Worm (Caenorhabditis elegans): ENCODE measurements around the gene rsp-8.

rsp-8 gene

DNA sequence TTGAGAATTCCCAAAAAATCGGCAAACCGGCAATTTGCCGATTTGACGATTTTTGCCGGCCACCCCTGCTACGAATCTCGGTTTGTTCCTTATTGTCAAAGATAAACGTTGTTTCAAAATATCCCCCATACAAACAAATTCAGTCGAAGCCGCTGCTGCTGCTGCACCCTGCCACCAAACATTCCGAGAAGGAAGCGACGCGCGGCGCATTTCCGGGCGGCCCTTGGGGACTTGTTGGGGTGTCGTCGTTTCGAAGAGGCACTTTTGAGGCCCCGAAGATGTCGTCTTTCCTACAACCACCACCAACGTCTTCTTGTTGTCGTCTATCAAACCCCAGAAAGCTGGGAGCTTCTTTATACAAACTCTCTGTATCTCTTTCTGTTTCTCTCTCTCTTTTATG, 31.8 kb upstream of the rsp-8 start:
- no peak for TF ChIP-seq ceh-48 (tag; optimal IDR thresholded peaks at IDR 0.05)
- no peak for TF ChIP-seq fkh-10 (GFP tag; optimal IDR thresholded peaks at IDR 0.05)
- no peak for TF ChIP-seq eyg-1 (tag; optimal IDR thresholded peaks at IDR 0.05)
- no peak for TF ChIP-seq ceh-45 (GFP tag; IDR thresholded peaks at IDR 0.05)
- TF ChIP-seq tbx-7 (tag; optimal IDR thresholded peaks at IDR 0.05) = no peak
- TF ChIP-seq ceh-34 (tag; optimal IDR thresholded peaks at IDR 0.05) = no peak
- no peak for TF ChIP-seq ceh-18 (tag; optimal IDR thresholded peaks at IDR 0.05)
- no peak for TF ChIP-seq pat-9 (tag; optimal IDR thresholded peaks at IDR 0.05)
- TF ChIP-seq pag-3 (tag; optimal IDR thresholded peaks at IDR 0.05; ENCODE audit: borderline replicate concordance) = no peak
- TF ChIP-seq pros-1 (tag; optimal IDR thresholded peaks at IDR 0.05) = no peak
- TF ChIP-seq pqm-1 (tag; optimal IDR thresholded peaks at IDR 0.05) = no peak
- no peak for TF ChIP-seq ceh-22 (tag; optimal IDR thresholded peaks at IDR 0.05)
- no peak for TF ChIP-seq zip-5 (tag; optimal IDR thresholded peaks at IDR 0.05)
- no peak for TF ChIP-seq C08G9.2 (tag; optimal IDR thresholded peaks at IDR 0.05)
- no peak for TF ChIP-seq ceh-6 (GFP tag; optimal IDR thresholded peaks at IDR 0.05)
- no peak for TF ChIP-seq pha-2 (tag; optimal IDR thresholded peaks at IDR 0.05)

DNA sequence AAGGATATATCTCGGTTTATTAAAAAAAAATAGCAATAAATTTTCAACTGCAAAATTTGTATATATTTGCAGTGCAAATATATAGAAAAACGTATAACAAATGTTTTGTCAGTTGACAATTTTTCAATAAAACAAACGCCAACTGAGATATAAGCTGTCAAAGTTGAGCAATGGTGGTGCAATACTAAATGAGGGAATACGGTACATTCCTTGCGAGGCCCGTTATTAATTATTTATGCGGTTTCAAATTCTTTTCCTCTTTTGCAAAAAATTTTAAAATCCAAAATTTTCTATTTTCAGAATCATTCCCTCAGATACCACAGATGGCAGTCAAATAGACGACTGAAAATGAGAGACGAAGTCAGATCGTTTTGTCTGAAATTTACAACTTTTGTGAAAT, 30.8 kb upstream of the rsp-8 start, which contains the start of gene twk-39:
Gene twk-39 (plus strand): TSS at position 301 of the 400 bp plus-strand sequence.
- TF ChIP-seq pag-3 (tag; optimal IDR thresholded peaks at IDR 0.05; ENCODE audit: borderline replicate concordance) (no peak), ceh-9 (tag; optimal IDR thresholded peaks at IDR 0.05) (no peak), ceh-30 (tag; optimal IDR thresholded peaks at IDR 0.05) (no peak), madf-2 (tag; optimal IDR thresholded peaks at IDR 0.05) (no peak), odd-2 (tag; optimal IDR thresholded peaks at IDR 0.05) (no peak), ceh-14 (tag; optimal IDR thresholded peaks at IDR 0.05) (no peak), npax-4 (tag; optimal IDR thresholded peaks at IDR 0.05) (no peak), fkh-10 (GFP tag; optimal IDR thresholded peaks at IDR 0.05) (no peak), hlh-15 (tag; optimal IDR thresholded peaks at IDR 0.05) (no peak), ceh-18 (tag; optimal IDR thresholded peaks at IDR 0.05) (no peak), elt-2 (tag; optimal IDR thresholded peaks at IDR 0.05) (no peak), sdc-2 (tag; optimal IDR thresholded peaks at IDR 0.05) (no peak)

DNA sequence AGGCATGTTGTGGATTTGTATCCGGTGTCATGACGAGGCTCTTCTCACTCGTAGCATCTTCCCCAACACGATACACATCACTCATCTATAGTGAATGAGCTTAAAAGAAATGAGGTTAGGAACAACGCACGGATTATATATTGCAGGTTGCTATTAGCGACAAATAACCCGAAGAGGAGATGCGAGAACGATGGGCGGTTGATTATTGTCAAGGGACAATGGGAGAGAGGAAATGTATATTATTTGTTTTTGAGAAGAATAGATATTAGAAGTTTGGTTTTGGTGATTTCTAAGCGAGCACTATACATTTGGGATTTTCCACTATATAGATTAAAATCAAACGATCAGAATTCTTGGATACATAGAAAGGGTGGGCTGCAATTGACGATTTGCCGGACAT, 19.5 kb upstream of the rsp-8 start, which contains the start of gene C18D11.7:
Gene C18D11.7 (minus strand): TSS at position 101 of the 400 bp plus-strand sequence.
- TF ChIP-seq odd-2 (tag; optimal IDR thresholded peaks at IDR 0.05) = no peak
- TF ChIP-seq eyg-1 (tag; optimal IDR thresholded peaks at IDR 0.05) = no peak
- TF ChIP-seq nhr-11 (tag; optimal IDR thresholded peaks at IDR 0.05) = no peak
- TF ChIP-seq ttx-3 (tag; optimal IDR thresholded peaks at IDR 0.05) = no peak
- no peak for TF ChIP-seq fkh-10 (GFP tag; optimal IDR thresholded peaks at IDR 0.05)
- TF ChIP-seq gmeb-2 (tag; optimal IDR thresholded peaks at IDR 0.05) = no peak
- no peak for TF ChIP-seq T23F11.4 (GFP tag; optimal IDR thresholded peaks at IDR 0.05)
- TF ChIP-seq fkh-6 (tag; optimal IDR thresholded peaks at IDR 0.05) = no peak
- no peak for TF ChIP-seq hlh-15 (tag; optimal IDR thresholded peaks at IDR 0.05)
- no peak for TF ChIP-seq nfya-1 (tag; optimal IDR thresholded peaks at IDR 0.05)
- TF ChIP-seq dve-1 (tag; optimal IDR thresholded peaks at IDR 0.05) = no peak
- TF ChIP-seq fax-1 (tag; optimal IDR thresholded peaks at IDR 0.05) = no peak
- no peak for TF ChIP-seq pat-9 (tag; optimal IDR thresholded peaks at IDR 0.05)
- TF ChIP-seq ceh-2 (tag; optimal IDR thresholded peaks at IDR 0.05) = no peak
- TF ChIP-seq Y22D7AL.16 (tag; optimal IDR thresholded peaks at IDR 0.05) = no peak
- TF ChIP-seq dmd-4 (tag; optimal IDR thresholded peaks at IDR 0.05; ENCODE audit: borderline replicate concordance) = no peak
- TF ChIP-seq hlh-6 (tag; optimal IDR thresholded peaks at IDR 0.05) = no peak
- TF ChIP-seq C38D4.7 (GFP tag; optimal IDR thresholded peaks at IDR 0.05) = no peak
- TF ChIP-seq tbx-7 (tag; optimal IDR thresholded peaks at IDR 0.05) = no peak

DNA sequence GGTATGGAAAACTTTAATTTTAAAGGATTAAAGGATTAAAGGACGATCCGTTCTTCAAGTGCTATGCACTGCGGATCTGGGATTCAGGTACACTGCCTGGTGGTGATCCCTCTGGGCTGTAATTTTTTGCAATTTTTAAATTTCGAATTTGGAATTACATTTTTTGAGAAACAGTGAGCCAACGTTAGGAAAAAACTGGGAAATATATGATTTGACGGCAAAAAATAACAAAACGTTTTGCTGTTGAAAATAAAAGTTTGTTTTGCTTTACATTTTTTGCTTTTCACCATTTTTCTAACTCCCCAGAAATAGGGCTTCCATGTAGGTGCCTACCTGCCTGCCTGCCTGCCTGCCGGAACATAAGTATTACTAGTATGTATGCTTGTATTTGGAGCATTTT, 18.8 kb upstream of the rsp-8 start, which contains the start of gene C18D11.10:
Gene C18D11.10 (plus strand): TSS at position 301 of the 400 bp plus-strand sequence.
- TF ChIP-seq pha-2 (tag; optimal IDR thresholded peaks at IDR 0.05) = no peak
- no peak for TF ChIP-seq syd-9 (tag; optimal IDR thresholded peaks at IDR 0.05)

Data from whole organism, late embryonic.